Fruit fly (Drosophila melanogaster): ENCODE results near the gene Ref2.
A peak's percentile ranks its signal among the peaks of the same experiment; 100 is the strongest.

The Ref2 gene

DNA sequence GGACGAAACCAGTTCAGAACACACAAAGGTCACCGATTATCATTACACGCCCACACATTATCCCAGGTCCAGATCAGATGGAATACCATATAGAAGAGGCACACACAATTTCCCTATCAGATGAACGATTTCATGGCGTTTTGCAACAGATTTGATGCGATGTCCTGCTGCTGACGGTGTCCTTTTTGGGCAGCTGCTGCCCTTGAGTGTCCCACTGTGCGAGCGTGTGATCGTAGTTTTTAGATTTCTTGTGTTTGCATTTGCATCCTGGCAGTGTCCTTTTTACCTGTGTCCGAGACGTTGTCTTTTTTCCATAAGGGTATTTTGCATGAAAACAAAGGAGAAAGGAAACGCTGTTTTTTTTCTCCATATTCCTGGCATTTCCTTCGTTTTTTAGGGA is 33.2 kb upstream of the Ref2 start:
- TF ChIP-seq Crg-1 (GFP tag; optimal IDR thresholded peaks at IDR 0.05) (no peak), CG5204 (GFP tag; optimal IDR thresholded peaks at IDR 0.05) (no peak), cic (GFP tag; optimal IDR thresholded peaks at IDR 0.05) (no peak), Hr96 (GFP tag; optimal IDR thresholded peaks at IDR 0.05) (no peak), toe (GFP tag; optimal IDR thresholded peaks at IDR 0.05) (no peak), ovo (GFP tag; optimal IDR thresholded peaks at IDR 0.05) (no peak), Mnt (GFP tag; optimal IDR thresholded peaks at IDR 0.05) (no peak), CG7045 (GFP tag; optimal IDR thresholded peaks at IDR 0.05) (no peak), bab1 (GFP tag; optimal IDR thresholded peaks at IDR 0.05) (no peak), cnc (optimal IDR thresholded peaks at IDR 0.05) (no peak), pad (GFP tag; optimal IDR thresholded peaks at IDR 0.05) (no peak), CG33017 (tag; optimal IDR thresholded peaks at IDR 0.05) (no peak), CG7101 (tag; optimal IDR thresholded peaks at IDR 0.05) (no peak), CG12768 (GFP tag; optimal IDR thresholded peaks at IDR 0.05) (no peak)

DNA sequence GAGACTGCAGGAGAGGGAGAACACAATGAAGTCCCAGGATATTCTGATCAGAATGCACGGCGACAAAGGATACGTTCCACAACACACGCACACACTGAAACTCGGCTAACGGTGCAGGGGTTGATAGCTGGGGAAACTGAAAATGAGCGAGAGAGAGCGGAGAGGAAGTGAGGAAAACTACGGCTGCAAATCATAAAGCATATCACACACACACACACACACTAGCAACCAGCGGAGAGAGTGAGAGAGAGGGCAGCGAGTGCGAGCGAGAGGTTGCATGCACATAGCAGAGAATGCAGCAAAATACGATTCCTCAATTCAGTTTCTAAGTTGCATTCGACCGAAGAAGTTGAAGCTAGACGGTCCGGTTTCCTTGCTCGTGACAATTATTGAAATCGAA is 32.1 kb upstream of the Ref2 start:
- TF ChIP-seq Clk (GFP tag; optimal IDR thresholded peaks at IDR 0.05), result no peak
- TF ChIP-seq pad (GFP tag; optimal IDR thresholded peaks at IDR 0.05), result peak; percentile 84
- no peak for TF ChIP-seq CG7045 (GFP tag; optimal IDR thresholded peaks at IDR 0.05)

dm6 chr2L:12674365-12674764 is 28.2 kb upstream of the Ref2 start:
- TF ChIP-seq kay (GFP tag; ENCODE audit: borderline replicate concordance), result no peak
- TF ChIP-seq CG33017 (tag; optimal IDR thresholded peaks at IDR 0.05), result no peak
- TF ChIP-seq Clk (GFP tag; optimal IDR thresholded peaks at IDR 0.05), result no peak
- no peak for TF ChIP-seq bab1 (GFP tag; optimal IDR thresholded peaks at IDR 0.05)
- no peak for TF ChIP-seq CG7101 (tag; optimal IDR thresholded peaks at IDR 0.05)
- TF ChIP-seq Crg-1 (GFP tag; optimal IDR thresholded peaks at IDR 0.05), result no peak
- no peak for TF ChIP-seq ovo (GFP tag; optimal IDR thresholded peaks at IDR 0.05)
- no peak for TF ChIP-seq pad (GFP tag; optimal IDR thresholded peaks at IDR 0.05)
- no peak for TF ChIP-seq cic (GFP tag; optimal IDR thresholded peaks at IDR 0.05)
- no peak for TF ChIP-seq Mnt (GFP tag; optimal IDR thresholded peaks at IDR 0.05)

dm6 chr2L:12672296-12672695 is 26.1 kb upstream of the Ref2 start:
- TF ChIP-seq CG11617 (GFP tag; optimal IDR thresholded peaks at IDR 0.05), result no peak
- TF ChIP-seq bab1 (GFP tag; optimal IDR thresholded peaks at IDR 0.05), result no peak
- TF ChIP-seq toe (GFP tag; optimal IDR thresholded peaks at IDR 0.05), result no peak
- TF ChIP-seq CG33017 (tag; optimal IDR thresholded peaks at IDR 0.05), result no peak
- no peak for TF ChIP-seq pad (GFP tag; optimal IDR thresholded peaks at IDR 0.05)
- no peak for TF ChIP-seq CG1620 (GFP tag; optimal IDR thresholded peaks at IDR 0.05)
- TF ChIP-seq tj (GFP tag; optimal IDR thresholded peaks at IDR 0.05), result no peak
- TF ChIP-seq cic (GFP tag; optimal IDR thresholded peaks at IDR 0.05), result no peak
- TF ChIP-seq CG7045 (GFP tag; optimal IDR thresholded peaks at IDR 0.05), result no peak
- TF ChIP-seq CG14711 (tag; optimal IDR thresholded peaks at IDR 0.05), result no peak
- no peak for TF ChIP-seq Hr96 (GFP tag; optimal IDR thresholded peaks at IDR 0.05)
- no peak for TF ChIP-seq Mnt (GFP tag; optimal IDR thresholded peaks at IDR 0.05)
- no peak for TF ChIP-seq ovo (GFP tag; optimal IDR thresholded peaks at IDR 0.05)
- TF ChIP-seq cnc (optimal IDR thresholded peaks at IDR 0.05), result no peak
- TF ChIP-seq Crg-1 (GFP tag; optimal IDR thresholded peaks at IDR 0.05), result no peak
- no peak for TF ChIP-seq kay (GFP tag; ENCODE audit: borderline replicate concordance)
- no peak for TF ChIP-seq CG7101 (tag; optimal IDR thresholded peaks at IDR 0.05)
- no peak for TF ChIP-seq CG12768 (GFP tag; optimal IDR thresholded peaks at IDR 0.05)
- no peak for TF ChIP-seq CG5204 (GFP tag; optimal IDR thresholded peaks at IDR 0.05)

DNA sequence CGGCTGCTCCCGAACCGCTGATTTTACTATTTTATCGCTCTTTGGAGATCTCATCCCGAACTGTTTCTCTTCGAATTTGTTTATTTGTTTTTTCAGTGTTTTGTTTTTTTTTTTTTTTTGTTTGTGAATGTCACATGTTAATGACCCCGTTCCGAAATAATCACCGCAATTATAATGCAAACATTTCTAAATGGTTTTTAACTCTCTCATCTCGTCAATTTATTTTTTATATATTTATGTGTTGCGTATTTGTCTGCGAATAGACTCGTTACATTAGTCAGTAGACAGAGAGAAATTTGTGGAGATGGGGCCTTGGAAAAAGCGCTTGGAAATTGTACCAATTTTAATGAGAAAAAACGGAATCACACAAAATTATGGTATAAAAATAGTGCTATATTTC is 23.5 kb upstream of the Ref2 start, which contains the start of gene Nepl7:
Gene Nepl7, minus strand, starts transcription at position 101 of the 400 bp plus-strand sequence.
- no peak for TF ChIP-seq CG1620 (GFP tag; optimal IDR thresholded peaks at IDR 0.05)
- no peak for TF ChIP-seq bab1 (GFP tag; optimal IDR thresholded peaks at IDR 0.05)
- no peak for TF ChIP-seq ovo (GFP tag; optimal IDR thresholded peaks at IDR 0.05)
- no peak for TF ChIP-seq Clk (GFP tag; optimal IDR thresholded peaks at IDR 0.05)
- TF ChIP-seq CG11617 (GFP tag; optimal IDR thresholded peaks at IDR 0.05), result no peak
- no peak for TF ChIP-seq Hr96 (GFP tag; optimal IDR thresholded peaks at IDR 0.05)

- TF ChIP-seq Hr96 (GFP tag; optimal IDR thresholded peaks at IDR 0.05), result no peak
- no peak for TF ChIP-seq CG33017 (tag; optimal IDR thresholded peaks at IDR 0.05)
- no peak for TF ChIP-seq toe (GFP tag; optimal IDR thresholded peaks at IDR 0.05)
- TF ChIP-seq bab1 (GFP tag; optimal IDR thresholded peaks at IDR 0.05), result no peak
- TF ChIP-seq Crg-1 (GFP tag; optimal IDR thresholded peaks at IDR 0.05), result no peak
- no peak for TF ChIP-seq cnc (optimal IDR thresholded peaks at IDR 0.05)
- no peak for TF ChIP-seq CG7045 (GFP tag; optimal IDR thresholded peaks at IDR 0.05)
- TF ChIP-seq CG14711 (tag; optimal IDR thresholded peaks at IDR 0.05), result no peak
- TF ChIP-seq cic (GFP tag; optimal IDR thresholded peaks at IDR 0.05), result no peak
- TF ChIP-seq Mnt (GFP tag; optimal IDR thresholded peaks at IDR 0.05), result no peak
- no peak for TF ChIP-seq CG5204 (GFP tag; optimal IDR thresholded peaks at IDR 0.05)
- TF ChIP-seq CG12768 (GFP tag; optimal IDR thresholded peaks at IDR 0.05), result no peak
- no peak for TF ChIP-seq tj (GFP tag; optimal IDR thresholded peaks at IDR 0.05)
- no peak for TF ChIP-seq pad (GFP tag; optimal IDR thresholded peaks at IDR 0.05)
- no peak for TF ChIP-seq CG11617 (GFP tag; optimal IDR thresholded peaks at IDR 0.05)
- no peak for TF ChIP-seq CG7101 (tag; optimal IDR thresholded peaks at IDR 0.05)
- no peak for TF ChIP-seq kay (GFP tag; ENCODE audit: borderline replicate concordance)
Observed at dm6 chr2L:12666002-12666576, 19.9 kb upstream of the Ref2 start.

dm6 chr2L:12657337-12657736 is 11.2 kb upstream of the Ref2 start:
- TF ChIP-seq CG11617 (GFP tag; optimal IDR thresholded peaks at IDR 0.05), result no peak
- TF ChIP-seq ovo (GFP tag; optimal IDR thresholded peaks at IDR 0.05), result no peak
- TF ChIP-seq Clk (GFP tag; optimal IDR thresholded peaks at IDR 0.05), result no peak
- no peak for TF ChIP-seq pad (GFP tag; optimal IDR thresholded peaks at IDR 0.05)
- no peak for TF ChIP-seq CG7045 (GFP tag; optimal IDR thresholded peaks at IDR 0.05)
- TF ChIP-seq tj (GFP tag; optimal IDR thresholded peaks at IDR 0.05), result no peak
- no peak for TF ChIP-seq Crg-1 (GFP tag; optimal IDR thresholded peaks at IDR 0.05)
- no peak for TF ChIP-seq CG12768 (GFP tag; optimal IDR thresholded peaks at IDR 0.05)
- TF ChIP-seq CG1620 (GFP tag; optimal IDR thresholded peaks at IDR 0.05), result no peak

Data from whole organism, adult.